Worm (Caenorhabditis elegans): Measurements from ENCODE around the gene Y44A6D.7.

Gene Y44A6D.7

DNA sequence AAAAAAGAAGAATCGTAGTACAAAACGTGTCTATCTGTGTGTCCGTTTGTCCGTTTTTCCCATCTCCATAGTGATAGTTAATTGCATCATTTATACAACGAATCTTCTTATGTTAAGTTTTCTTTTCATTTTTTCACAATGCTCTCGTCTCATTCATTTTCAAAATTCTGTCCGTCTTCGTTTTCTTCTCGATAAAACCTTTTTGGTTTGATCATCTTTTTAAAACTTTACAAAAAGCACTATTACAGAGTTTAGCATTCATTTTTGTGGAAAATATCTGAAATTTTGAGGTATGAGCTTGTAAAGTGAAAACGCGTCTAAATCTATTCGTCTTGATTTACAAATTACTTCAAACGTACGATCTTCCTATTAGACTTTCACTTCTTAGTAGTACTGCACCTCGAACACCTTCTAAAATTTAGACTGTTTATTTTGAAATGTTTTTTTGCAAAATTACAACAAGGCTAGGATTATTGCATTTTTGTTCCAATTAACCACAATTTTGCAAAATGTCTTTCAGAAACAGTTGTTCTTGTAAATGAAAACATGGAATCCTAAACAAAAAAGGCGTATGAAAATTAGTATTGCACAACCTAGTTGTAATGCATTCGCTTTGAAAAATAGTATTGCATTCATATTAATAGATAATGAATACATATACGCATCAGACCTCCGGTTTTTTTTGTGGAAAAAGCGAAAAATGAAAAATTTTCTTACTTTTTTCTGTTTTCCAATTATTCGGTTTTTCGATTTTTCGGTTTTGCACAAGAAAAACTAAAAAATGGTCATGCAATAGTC, 29.3 kb upstream of the Y44A6D.7 start:
- TF ChIP-seq hlh-4 (tag; optimal IDR thresholded peaks at IDR 0.05) (no peak), nhr-47 (tag; optimal IDR thresholded peaks at IDR 0.05) (peak; percentile 9), egl-13 (tag; optimal IDR thresholded peaks at IDR 0.05) (peak; percentile 39), ztf-4 (tag; optimal IDR thresholded peaks at IDR 0.05) (peak; percentile 37), C04F5.9 (tag; optimal IDR thresholded peaks at IDR 0.05) (no peak), lin-39 (tag; optimal IDR thresholded peaks at IDR 0.05) (peak; percentile 46), ama-1 (optimal IDR thresholded peaks at IDR 0.05) (peak; percentile 66), lin-14 (GFP tag; optimal IDR thresholded peaks at IDR 0.05) (peak; percentile 12)

- no peak for TF ChIP-seq efl-1 (optimal IDR thresholded peaks at IDR 0.05)
- TF ChIP-seq efl-1 (GFP tag; optimal IDR thresholded peaks at IDR 0.05 in 1 of 2) = peak in 1 of 2 experiments; percentile 64
- TF ChIP-seq C04F5.9 (tag; optimal IDR thresholded peaks at IDR 0.05) = no peak
These were observed 28.7 kb upstream of the Y44A6D.7 start for ce11 chrV:20785848-20786225.

DNA sequence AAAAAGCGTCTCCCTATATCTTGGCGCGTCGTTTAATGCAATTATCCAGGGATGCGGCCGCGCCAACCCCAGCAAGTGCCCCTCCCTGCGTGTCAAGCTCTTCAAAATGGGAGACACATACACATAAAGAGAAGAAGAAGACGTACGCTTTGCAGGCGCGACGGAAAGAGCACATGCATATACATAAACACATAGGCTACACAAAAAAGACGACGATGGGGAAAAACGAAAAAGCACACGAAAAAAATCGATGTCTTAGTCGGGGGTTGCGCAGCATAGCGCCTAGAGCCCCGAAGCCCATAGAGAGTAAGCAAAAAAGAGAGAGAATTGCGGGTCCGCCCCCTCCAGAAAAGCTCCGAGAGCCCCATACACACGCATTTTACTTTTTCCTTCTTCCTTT, 25.4 kb upstream of the Y44A6D.7 start, which contains the start of gene tpan-1:
TSS of gene tpan-1 (plus strand) at position 398 of the 400 bp plus-strand sequence.
- TF ChIP-seq nhr-20 (tag; optimal IDR thresholded peaks at IDR 0.05) (peak; percentile 7), fos-1 (tag; optimal IDR thresholded peaks at IDR 0.05) (no peak), ceh-8 (GFP tag; optimal IDR thresholded peaks at IDR 0.05) (peak; percentile 4), dsc-1 (tag; optimal IDR thresholded peaks at IDR 0.05) (peak; percentile 19), unc-86 (tag; optimal IDR thresholded peaks at IDR 0.05) (peak; percentile 62), fkh-8 (tag; optimal IDR thresholded peaks at IDR 0.05) (peak; percentile 83), skn-1 (tag; optimal IDR thresholded peaks at IDR 0.05) (peak; percentile 7), mab-9 (GFP tag; IDR thresholded peaks at IDR 0.05) (peak; percentile 48; the same call in 1 of the 2 replicates), ztf-4 (tag; optimal IDR thresholded peaks at IDR 0.05) (no peak), mdl-1 (tag; optimal IDR thresholded peaks at IDR 0.05) (peak in 1 of 2 experiments; percentile 38), lin-35 (GFP tag; optimal IDR thresholded peaks at IDR 0.05) (peak in 1 of 2 experiments; percentile 45), lin-13 (GFP tag; optimal IDR thresholded peaks at IDR 0.05) (no peak), snpc-4 (tag; optimal IDR thresholded peaks at IDR 0.05) (peak; percentile 34), nhr-84 (tag; optimal IDR thresholded peaks at IDR 0.05) (no peak), C16A3.4 (tag; optimal IDR thresholded peaks at IDR 0.05) (no peak), fkh-10 (GFP tag; optimal IDR thresholded peaks at IDR 0.05) (peak; percentile 82), nhr-47 (tag; optimal IDR thresholded peaks at IDR 0.05) (peak; percentile 68), hlh-17 (GFP tag; optimal IDR thresholded peaks at IDR 0.05; ENCODE audit: borderline replicate concordance) (no peak), nhr-28 (tag; optimal IDR thresholded peaks at IDR 0.05) (no peak), nhr-77 (tag; optimal IDR thresholded peaks at IDR 0.05) (no peak), dpl-1 (GFP tag; optimal IDR thresholded peaks at IDR 0.05) (peak in 1 of 3 experiments; percentile 27), vab-15 (tag; optimal IDR thresholded peaks at IDR 0.05) (no peak), efl-1 (optimal IDR thresholded peaks at IDR 0.05) (peak; percentile 7 to 9), efl-1 (GFP tag; optimal IDR thresholded peaks at IDR 0.05 in 1 of 2) (peak; percentile 1 to 83), snu-23 (GFP tag; optimal IDR thresholded peaks at IDR 0.05) (peak; percentile 58), ceh-63 (GFP tag; optimal IDR thresholded peaks at IDR 0.05) (no peak), ceh-88 (GFP tag; IDR thresholded peaks at IDR 0.05) (0 out of 2 replicates have a peak, but pooled peaks have one; percentile 37), sox-4 (tag; optimal IDR thresholded peaks at IDR 0.05) (no peak), lsy-2 (tag; optimal IDR thresholded peaks at IDR 0.05) (peak in 1 of 2 experiments; percentile 49), sptf-1 (tag; optimal IDR thresholded peaks at IDR 0.05) (no peak), mep-1 (tag; optimal IDR thresholded peaks at IDR 0.05) (peak; percentile 29), isw-1 (GFP tag; IDR thresholded peaks at IDR 0.05) (peak; percentile 40), xbp-1 (tag; optimal IDR thresholded peaks at IDR 0.05) (peak; percentile 43), sup-37 (GFP tag; optimal IDR thresholded peaks at IDR 0.05) (no peak), unc-30 (tag; optimal IDR thresholded peaks at IDR 0.05) (no peak), egl-13 (tag; optimal IDR thresholded peaks at IDR 0.05) (peak; percentile 43), swsn-7 (tag; optimal IDR thresholded peaks at IDR 0.05) (peak; percentile 58), nhr-19 (GFP tag; conservative IDR thresholded peaks at IDR 0.05) (peak; percentile 36; the same call in 1 of the 2 replicates), ces-1 (GFP tag; optimal IDR thresholded peaks at IDR 0.05) (peak; percentile 76), ceh-82 (tag; optimal IDR thresholded peaks at IDR 0.05) (peak; percentile 7 to 81 (median 50)), tbx-2 (tag; optimal IDR thresholded peaks at IDR 0.05) (peak; percentile 76), nhr-90 (tag; optimal IDR thresholded peaks at IDR 0.05; ENCODE audit: poor library complexity) (no peak)

All from whole organism, L1 larva.